Fruit fly (Drosophila melanogaster): Measurements from ENCODE around the gene CG8012.
A peak's percentile ranks its signal among the peaks of the same experiment; 100 is the strongest.

The CG8012 gene

DNA sequence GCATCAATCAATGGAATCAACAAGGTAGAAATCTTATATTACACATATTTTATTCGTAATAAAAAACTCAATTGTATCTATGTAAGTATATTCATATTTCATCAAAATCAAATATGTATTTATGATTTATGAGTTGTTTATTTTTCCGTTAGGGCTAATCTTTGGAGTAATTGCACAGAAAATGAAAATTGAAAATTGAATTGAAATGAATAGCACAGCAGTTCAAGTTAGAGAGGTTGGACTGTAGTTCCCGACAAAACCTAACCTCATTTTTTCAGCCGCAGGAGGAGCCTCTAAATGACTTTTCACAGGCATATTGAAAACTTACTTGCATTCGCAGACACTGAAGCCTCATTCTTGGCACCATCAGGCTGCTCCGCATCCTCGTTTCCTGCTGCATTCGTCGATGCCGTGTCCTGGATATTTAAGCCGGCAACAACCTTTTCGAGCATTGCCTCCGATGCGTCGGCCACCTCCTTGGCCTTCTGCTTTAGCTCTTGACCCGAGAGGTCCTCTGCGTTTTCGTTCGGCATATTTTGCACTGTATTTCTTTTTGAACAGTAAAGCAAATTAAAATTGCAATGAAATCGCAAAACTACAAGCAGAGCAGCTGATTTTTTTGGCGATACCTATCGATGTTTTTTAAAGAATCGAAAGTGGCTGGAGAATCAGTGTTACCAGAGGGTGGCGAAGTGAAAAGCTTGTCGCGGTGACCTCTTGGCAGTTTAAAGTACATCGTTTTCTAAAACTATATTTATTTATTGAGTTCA, 37.1 kb upstream of the CG8012 start, which contains the start of gene Nmt (continued):
- TF ChIP-seq tx (GFP tag; optimal IDR thresholded peaks at IDR 0.05), result no peak
- peak; percentile 68 for TF ChIP-seq Sry-δ (GFP tag; optimal IDR thresholded peaks at IDR 0.05)
- peak; percentile 12 for TF ChIP-seq CG9727 (GFP tag; optimal IDR thresholded peaks at IDR 0.05)
- TF ChIP-seq CG8359 (GFP tag; optimal IDR thresholded peaks at IDR 0.05; ENCODE audit: borderline replicate concordance), result no peak
- TF ChIP-seq chinmo (GFP tag; IDR thresholded peaks at IDR 0.05; ENCODE audit: partially characterized antibody), result peak; percentile 78; the same call in 3 of the 4 replicates
- TF ChIP-seq chn (GFP tag; optimal IDR thresholded peaks at IDR 0.05), result no peak
- TF ChIP-seq CG3163 (GFP tag; optimal IDR thresholded peaks at IDR 0.05), result no peak
- TF ChIP-seq D19B (GFP tag; optimal IDR thresholded peaks at IDR 0.05), result no peak
- no peak for TF ChIP-seq crol (GFP tag; IDR thresholded peaks at IDR 0.05)
- TF ChIP-seq GATAe (GFP tag; conservative IDR thresholded peaks at IDR 0.05), result no peak
- no peak for TF ChIP-seq CG18476 (GFP tag; optimal IDR thresholded peaks at IDR 0.05)
- no peak for TF ChIP-seq HHEX (GFP tag; optimal IDR thresholded peaks at IDR 0.05)
- TF ChIP-seq Oaz (GFP tag; IDR thresholded peaks at IDR 0.05), result no peak
- no peak for TF ChIP-seq pita (GFP tag; optimal IDR thresholded peaks at IDR 0.05)
- peak; percentile 2 for TF ChIP-seq trem (tag; optimal IDR thresholded peaks at IDR 0.05)
- TF ChIP-seq NC2α (GFP tag; optimal IDR thresholded peaks at IDR 0.05), result no peak
- no peak for TF ChIP-seq tio (GFP tag; optimal IDR thresholded peaks at IDR 0.05)
- TF ChIP-seq sd (tag; optimal IDR thresholded peaks at IDR 0.05), result no peak
- TF ChIP-seq CG18011 (GFP tag; optimal IDR thresholded peaks at IDR 0.05), result no peak
- TF ChIP-seq CG18599 (GFP tag; optimal IDR thresholded peaks at IDR 0.05), result no peak
- TF ChIP-seq MTF-1 (GFP tag; optimal IDR thresholded peaks at IDR 0.05; ENCODE audit: borderline replicate concordance), result no peak
- no peak for TF ChIP-seq CkIIα-i1 (GFP tag; IDR thresholded peaks at IDR 0.05)
- no peak for TF ChIP-seq D19A (tag; optimal IDR thresholded peaks at IDR 0.05)
- TF ChIP-seq gfzf (GFP tag; optimal IDR thresholded peaks at IDR 0.05), result peak; percentile 80
- peak; percentile 55 for TF ChIP-seq Aef1 (GFP tag; IDR thresholded peaks at IDR 0.05)
- peak; percentile 40 for TF ChIP-seq CG7839 (tag; optimal IDR thresholded peaks at IDR 0.05)
- TF ChIP-seq CG7556 (GFP tag; optimal IDR thresholded peaks at IDR 0.05), result no peak
- no peak for TF ChIP-seq toy (GFP tag; IDR thresholded peaks at IDR 0.05)
- no peak for TF ChIP-seq Nf-YB (GFP tag; optimal IDR thresholded peaks at IDR 0.05)
- TF ChIP-seq gt (GFP tag; IDR thresholded peaks at IDR 0.05), result no peak
- TF ChIP-seq her (GFP tag; optimal IDR thresholded peaks at IDR 0.05), result no peak
- no peak for TF ChIP-seq nom (GFP tag; optimal IDR thresholded peaks at IDR 0.05)
- no peak for TF ChIP-seq D (optimal IDR thresholded peaks at IDR 0.05)
- no peak for TF ChIP-seq D (GFP tag; optimal IDR thresholded peaks at IDR 0.05)
- peak; percentile 27 for TF ChIP-seq CG4424 (GFP tag; optimal IDR thresholded peaks at IDR 0.05)
- TF ChIP-seq CG3281 (GFP tag; optimal IDR thresholded peaks at IDR 0.05), result no peak
- TF ChIP-seq CG14014 (GFP tag; IDR thresholded peaks at IDR 0.05), result peak; percentile 56; the same call in 1 of the 2 replicates
- TF ChIP-seq Kr (GFP tag; optimal IDR thresholded peaks at IDR 0.05), result no peak
- TF ChIP-seq Trl (optimal IDR thresholded peaks at IDR 0.05), result no peak
- TF ChIP-seq Trl (GFP tag; optimal IDR thresholded peaks at IDR 0.05), result no peak
- TF ChIP-seq Usf (GFP tag; optimal IDR thresholded peaks at IDR 0.05), result no peak
- no peak for TF ChIP-seq lmd (GFP tag; IDR thresholded peaks at IDR 0.05)
- TF ChIP-seq caup (GFP tag; optimal IDR thresholded peaks at IDR 0.05; ENCODE audit: severe bottlenecking), result no peak
- TF ChIP-seq bsh (GFP tag; optimal IDR thresholded peaks at IDR 0.05), result peak in 1 of 2 experiments; percentile 43
- no peak for TF ChIP-seq twi (tag; optimal IDR thresholded peaks at IDR 0.05)
- no peak for TF ChIP-seq CG6654 (GFP tag; optimal IDR thresholded peaks at IDR 0.05)
- peak; percentile 2 for TF ChIP-seq CG9817 (tag; optimal IDR thresholded peaks at IDR 0.05)
- peak; percentile 75 for TF ChIP-seq sna (GFP tag; IDR thresholded peaks at IDR 0.05; ENCODE audit: partially characterized antibody)
- no peak for TF ChIP-seq Stat92E (GFP tag; optimal IDR thresholded peaks at IDR 0.05)

Measured in whole organism, embryonic.